Worm (Caenorhabditis elegans) whole organism, L1 larva: Measurements from ENCODE around the gene nspc-20.
"Not testable (repeated sequence)": the region's sequence is repeated elsewhere in the genome, so short reads cannot be mapped to it uniquely, and the experiment has no call there.

Experiments used
- C16A3.4 ChIP-seq: fragments of 150-350 bp; optimal IDR thresholded peaks from 2 replicates; lab custom pipeline; 2014; ENCODE audit warnings: missing biosample characterization, missing genetic modification characterization
- aha-1 ChIP-seq: fragments of 150-350 bp; optimal IDR thresholded peaks from 2 replicates; lab custom pipeline; 2014; ENCODE audit warnings: missing biosample characterization, missing genetic modification characterization
- alr-1 ChIP-seq: fragments of 200-800 bp; sonication (Bioruptor generic); optimal IDR thresholded peaks from 2 replicates; lab custom pipeline; 2018; ENCODE audit warnings: borderline replicate concordance, mild to moderate bottlenecking, missing genetic modification characterization, missing compliant biosample characterization
- aly-2 ChIP-seq: fragments of 150-350 bp; optimal IDR thresholded peaks from 2 replicates; lab custom pipeline; 2014; ENCODE audit warnings: missing biosample characterization, missing genetic modification characterization
- dpl-1 ChIP-seq, 3 experiments: fragments of 150-350 bp in 2 of 3; sonication (generic microtip) in 1 of 3; optimal IDR thresholded peaks; 2 replicates each; lab custom pipeline; 2014 to 2017; ENCODE audit warnings: missing biosample characterization in 3 of 3, missing genetic modification characterization in 3 of 3, missing genetic modification reagents in 3 of 3
- dsc-1 ChIP-seq: sonication (generic microtip); optimal IDR thresholded peaks from 2 replicates; lab custom pipeline; 2016; ENCODE audit warnings: mild to moderate bottlenecking, missing genetic modification characterization, missing compliant biosample characterization
- egl-13 ChIP-seq: sonication (generic microtip); optimal IDR thresholded peaks from 2 replicates; lab custom pipeline; 2016; ENCODE audit warnings: missing genotype, missing genetic modification reagents, missing genetic modification characterization, missing compliant biosample characterization
- egl-27 ChIP-seq, 2 experiments: fragments of 150-350 bp in 1 of 2; sonication (generic microtip); optimal IDR thresholded peaks; 3 replicates each; lab custom pipeline; 2017 to 2018; ENCODE audit warnings: missing biosample characterization in 2 of 2, missing genetic modification characterization in 2 of 2, missing genetic modification reagents in 2 of 2
- elt-2 ChIP-seq: sonication (generic microtip); optimal IDR thresholded peaks from 2 replicates; lab custom pipeline; 2016; ENCODE audit warnings: missing genetic modification characterization, mild to moderate bottlenecking, inconsistent platforms, missing compliant biosample characterization, missing genetic modification reagents
- elt-3 ChIP-seq, 6 experiments: fragments of 150-350 bp in 1 of 6; sonication (generic microtip); optimal IDR thresholded peaks; 2 replicates each; lab custom pipeline; 2017 to 2018; ENCODE audit warnings: missing biosample characterization in 6 of 6, missing genetic modification characterization in 6 of 6, inconsistent platforms in 1 of 6
- ets-5 ChIP-seq: fragments of 200-800 bp; sonication (Bioruptor generic); IDR thresholded peaks from 2 replicates; pipeline ENCODE4 v1.3.6; 2022; ENCODE audit warnings: missing genetic modification characterization, missing compliant biosample characterization
- fkh-4 ChIP-seq: sonication (generic microtip); optimal IDR thresholded peaks from 2 replicates; lab custom pipeline; 2016; ENCODE audit warnings: missing compliant biosample characterization, missing genetic modification characterization, borderline replicate concordance
- hlh-4 ChIP-seq: sonication (generic microtip); optimal IDR thresholded peaks from 2 replicates; lab custom pipeline; 2016; ENCODE audit warnings: mild to moderate bottlenecking, missing genetic modification characterization, missing compliant biosample characterization
- isw-1 ChIP-seq: fragments of 200-800 bp; sonication (Bioruptor generic); IDR thresholded peaks from 2 replicates; pipeline ENCODE4 v1.3.6; 2022; ENCODE audit warnings: missing genetic modification characterization, missing compliant biosample characterization
- lin-13 ChIP-seq: fragments of 150-350 bp; optimal IDR thresholded peaks from 2 replicates; lab custom pipeline; 2014; ENCODE audit warnings: missing biosample characterization, missing genetic modification reagents, missing genetic modification characterization
- lin-15B ChIP-seq: fragments of 150-350 bp; sonication (generic microtip); optimal IDR thresholded peaks from 3 replicates; lab custom pipeline; 2014; ENCODE audit warnings: missing biosample characterization, missing genetic modification characterization
- lin-35 ChIP-seq, 2 experiments: fragments of 150-350 bp; optimal IDR thresholded peaks; 2 replicates each; lab custom pipeline; 2014; ENCODE audit warnings: missing biosample characterization in 2 of 2, missing genetic modification characterization in 2 of 2, missing genetic modification reagents in 2 of 2
- lin-39 ChIP-seq: fragments of 150-350 bp; optimal IDR thresholded peaks from 2 replicates; lab custom pipeline; 2014; ENCODE audit warnings: missing biosample characterization, missing genetic modification reagents, missing genetic modification characterization
- mab-9 ChIP-seq: fragments of 200-800 bp; sonication (Bioruptor generic); IDR thresholded peaks from 2 replicates; pipeline ENCODE4 v1.3.6; 2022; ENCODE audit warnings: missing genetic modification reagents, missing genetic modification characterization, missing compliant biosample characterization
- nhr-19 ChIP-seq: fragments of 200-800 bp; sonication (Bioruptor generic); conservative IDR thresholded peaks from 2 replicates; pipeline ENCODE4 v1.3.6; 2022; ENCODE audit warnings: missing genetic modification characterization, missing compliant biosample characterization
- nhr-20 ChIP-seq: sonication (generic microtip); optimal IDR thresholded peaks from 2 replicates; lab custom pipeline; 2016; ENCODE audit warnings: mild to moderate bottlenecking, missing genetic modification characterization, missing compliant biosample characterization
- nhr-237 ChIP-seq: fragments of 150-350 bp; optimal IDR thresholded peaks from 2 replicates; lab custom pipeline; 2014; ENCODE audit warnings: missing biosample characterization, missing genetic modification characterization
- nhr-71 ChIP-seq: sonication (generic microtip); optimal IDR thresholded peaks from 2 replicates; lab custom pipeline; 2016; ENCODE audit warnings: mild to moderate bottlenecking, missing genetic modification characterization, moderate library complexity, missing compliant biosample characterization
- nhr-77 ChIP-seq: fragments of 150-350 bp; optimal IDR thresholded peaks from 2 replicates; lab custom pipeline; 2014; ENCODE audit warnings: missing biosample characterization, missing genetic modification characterization
- nhr-85 ChIP-seq: sonication (generic microtip); peaks from one replicate; lab custom pipeline; 2016; ENCODE audit warnings: missing genetic modification characterization, inconsistent platforms, missing compliant biosample characterization
- nhr-90 ChIP-seq: sonication (generic microtip); optimal IDR thresholded peaks from 2 replicates; lab custom pipeline; 2016; ENCODE audit warnings: mild to moderate bottlenecking, missing genetic modification characterization, missing compliant biosample characterization; ENCODE audit not compliant: poor library complexity
- pax-3 ChIP-seq: fragments of 200-800 bp; sonication (Bioruptor generic); optimal IDR thresholded peaks from 2 replicates; lab custom pipeline; 2018; ENCODE audit warnings: mild to moderate bottlenecking, missing genetic modification characterization, moderate library complexity, missing compliant biosample characterization
- pqm-1 ChIP-seq: sonication (generic microtip); optimal IDR thresholded peaks from 3 replicates; lab custom pipeline; 2017; ENCODE audit warnings: missing biosample characterization, missing genetic modification characterization
- snpc-4 ChIP-seq: fragments of 150-350 bp; optimal IDR thresholded peaks from 2 replicates; lab custom pipeline; 2014; ENCODE audit warnings: missing biosample characterization, missing genetic modification characterization
- sox-4 ChIP-seq: sonication (generic microtip); optimal IDR thresholded peaks from 2 replicates; lab custom pipeline; 2016; ENCODE audit warnings: missing genetic modification characterization, missing compliant biosample characterization
- swsn-7 ChIP-seq: sonication (generic microtip); optimal IDR thresholded peaks from 2 replicates; lab custom pipeline; 2016; ENCODE audit warnings: missing genetic modification characterization, missing compliant biosample characterization
- unc-130 ChIP-seq: fragments of 150-350 bp; optimal IDR thresholded peaks from 2 replicates; lab custom pipeline; 2017; ENCODE audit warnings: missing biosample characterization, missing genetic modification characterization, inconsistent platforms
- unc-30 ChIP-seq: sonication (generic microtip); optimal IDR thresholded peaks from 2 replicates; lab custom pipeline; 2017; ENCODE audit warnings: missing biosample characterization, missing genetic modification characterization
- unc-86 ChIP-seq: sonication (generic microtip); optimal IDR thresholded peaks from 2 replicates; lab custom pipeline; 2016; ENCODE audit warnings: missing genetic modification characterization, missing compliant biosample characterization
- zag-1 ChIP-seq: fragments of 150-350 bp; optimal IDR thresholded peaks from 2 replicates; lab custom pipeline; 2014; ENCODE audit warnings: missing biosample characterization, missing genetic modification characterization

nspc-20 gene

DNA sequence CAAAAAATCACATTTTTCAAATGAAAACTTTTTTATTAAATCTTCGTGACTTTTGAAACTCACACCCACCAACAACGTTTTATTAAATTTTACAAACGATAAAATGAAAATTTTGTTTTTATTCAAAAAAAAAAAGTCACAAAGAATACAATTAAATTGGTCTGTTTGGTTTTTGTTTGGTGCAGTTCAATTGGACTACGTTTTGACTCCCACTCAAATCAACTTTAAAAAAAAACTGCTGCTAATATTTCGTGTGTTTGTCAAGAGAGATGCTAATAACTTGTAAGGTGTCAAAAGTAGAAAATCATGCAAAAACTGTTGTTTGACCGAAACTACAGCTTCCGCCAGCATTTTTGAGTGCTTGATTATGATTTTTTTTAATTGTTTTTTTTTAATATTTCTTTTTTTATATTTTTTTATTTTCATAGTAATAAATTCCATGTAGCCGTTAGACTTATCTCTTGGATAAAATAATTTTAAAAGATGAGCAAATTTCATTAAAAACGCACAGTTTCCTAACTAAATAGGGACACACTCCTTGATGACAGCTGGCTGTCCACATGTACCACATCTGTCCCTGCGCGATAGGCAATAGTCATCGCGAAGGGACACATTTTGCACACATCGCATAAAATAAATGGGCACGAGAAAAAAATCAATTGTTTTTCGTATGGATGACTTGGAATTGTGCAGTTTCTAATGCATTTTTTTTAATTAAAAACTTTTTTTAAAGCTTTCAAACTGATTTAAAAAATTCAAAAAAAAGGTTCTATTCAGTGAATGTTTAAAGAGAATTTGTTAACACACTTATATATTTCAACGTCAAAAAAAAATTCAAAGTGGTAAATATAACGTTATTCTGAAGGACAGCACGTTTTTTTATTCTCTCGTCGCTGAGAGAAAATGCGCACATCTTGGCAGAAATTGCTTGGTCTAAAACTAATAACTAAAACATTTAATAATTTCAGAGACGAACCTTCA lies 4.4 kb downstream of the nspc-20 start (continued):
- TF ChIP-seq aha-1 (peak; percentile 94), dpl-1 (GFP tag; optimal IDR thresholded peaks at IDR 0.05; lab: Kevin White, UChicago) (peak; percentile 62 to 70 (median 66))

DNA sequence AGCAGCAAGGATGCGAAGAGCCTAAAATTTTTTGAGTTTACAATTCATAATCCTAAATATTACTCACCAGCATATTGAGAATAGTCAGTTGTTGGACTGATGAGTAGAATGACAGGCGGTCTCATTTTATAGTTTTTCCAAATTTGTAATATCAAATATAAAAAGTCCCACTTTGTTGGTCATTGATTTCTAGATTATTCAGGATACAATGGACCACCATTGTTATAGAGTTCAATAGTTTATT lies 5.0 kb downstream of the nspc-20 start, which contains the start of gene nspc-17:
TSS of gene nspc-17 (minus strand) at position 101 of the 244 bp plus-strand sequence.
- TF ChIP-seq fkh-4 (tag; lab: Kevin White, UChicago); unc-130; lin-15B (tag; lab: Kevin White, UChicago): not testable (repeated sequence)

DNA sequence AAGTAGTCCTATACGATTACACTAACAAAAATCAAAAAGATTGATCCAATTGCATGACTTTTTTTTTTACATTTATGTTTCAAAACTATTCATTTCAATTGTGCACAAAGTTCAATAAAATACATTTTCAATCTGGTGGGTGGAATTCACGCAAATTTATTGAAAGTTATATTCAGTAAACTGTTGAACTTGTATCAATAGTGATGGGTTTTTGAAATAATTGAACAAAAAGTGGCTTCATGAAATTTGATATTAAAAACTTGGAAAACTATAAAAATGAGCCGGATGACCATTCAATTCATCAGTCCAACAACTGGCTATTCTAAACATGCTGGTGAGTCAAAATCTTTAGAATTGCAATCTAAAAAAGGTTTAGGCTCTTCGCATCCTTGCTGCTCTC lies 6.7 kb downstream of the nspc-20 start, which contains the start of gene nspc-16:
TSS of gene nspc-16 (plus strand) at position 301 of the 400 bp plus-strand sequence.
- no peak for TF ChIP-seq snpc-4 (tag; lab: Kevin White, UChicago)
- no peak for TF ChIP-seq nhr-90 (tag; lab: Kevin White, UChicago)
- no peak for TF ChIP-seq egl-13 (tag; lab: Kevin White, UChicago)
- TF ChIP-seq nhr-237 (tag; lab: Kevin White, UChicago): no peak
- TF ChIP-seq unc-86 (tag; lab: Kevin White, UChicago): no peak
- TF ChIP-seq unc-30: no peak
- no peak for TF ChIP-seq isw-1 (GFP tag; lab: Robert Waterston, UW)
- TF ChIP-seq nhr-77 (tag; lab: Kevin White, UChicago): no peak
- TF ChIP-seq nhr-19: no peak
- no peak for TF ChIP-seq mab-9

DNA sequence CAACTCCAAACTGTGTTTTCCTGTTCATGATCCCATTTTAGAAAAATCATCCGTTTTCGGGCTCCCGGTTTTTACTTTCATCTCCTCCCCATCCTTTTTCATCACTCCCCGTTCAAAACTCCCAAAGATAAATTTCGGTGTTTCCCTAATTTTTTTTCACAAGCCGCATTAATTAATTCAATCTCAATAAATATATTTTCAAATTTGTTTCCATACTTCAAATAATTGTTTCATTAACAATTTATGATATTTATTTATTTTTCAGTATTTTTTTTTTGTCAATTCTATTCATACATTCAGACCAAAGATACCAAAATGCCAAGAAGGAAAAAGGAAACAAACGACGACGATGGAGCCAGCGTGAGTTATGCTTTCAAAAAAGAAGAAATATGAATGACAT lies 9.5 kb downstream of the nspc-20 start, which contains the start of gene D1025.1:
TSS of gene D1025.1 (plus strand) at position 301 of the 400 bp plus-strand sequence.
- no peak for TF ChIP-seq zag-1 (tag; lab: Kevin White, UChicago)
- no peak for TF ChIP-seq isw-1 (GFP tag; lab: Robert Waterston, UW)
- no peak for TF ChIP-seq alr-1
- TF ChIP-seq, all 84 proteins: peak for 0

DNA sequence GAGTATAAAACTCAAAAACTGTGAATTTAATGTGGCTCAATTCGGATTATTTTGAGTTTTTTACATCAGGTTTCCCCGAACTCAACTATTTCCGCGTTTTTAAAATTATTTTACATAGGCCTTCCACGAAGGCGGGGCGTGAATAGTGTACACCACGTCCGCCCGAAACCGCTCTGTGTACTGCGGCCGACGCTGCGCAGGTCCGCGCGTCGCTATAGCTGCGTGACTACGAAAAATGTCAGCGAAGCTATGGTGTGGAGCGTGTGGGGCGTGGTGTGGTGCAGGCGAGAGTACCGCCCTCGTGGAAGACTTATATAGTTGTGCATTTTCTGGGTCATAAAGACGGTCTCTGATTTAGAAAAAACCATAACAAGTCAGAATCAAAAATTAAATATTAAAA lies 12.2 kb downstream of the nspc-20 start:
- no peak for TF ChIP-seq ets-5 (GFP tag; lab: Robert Waterston, UW)
- peak; percentile 12 for TF ChIP-seq snpc-4 (tag; lab: Kevin White, UChicago)

DNA sequence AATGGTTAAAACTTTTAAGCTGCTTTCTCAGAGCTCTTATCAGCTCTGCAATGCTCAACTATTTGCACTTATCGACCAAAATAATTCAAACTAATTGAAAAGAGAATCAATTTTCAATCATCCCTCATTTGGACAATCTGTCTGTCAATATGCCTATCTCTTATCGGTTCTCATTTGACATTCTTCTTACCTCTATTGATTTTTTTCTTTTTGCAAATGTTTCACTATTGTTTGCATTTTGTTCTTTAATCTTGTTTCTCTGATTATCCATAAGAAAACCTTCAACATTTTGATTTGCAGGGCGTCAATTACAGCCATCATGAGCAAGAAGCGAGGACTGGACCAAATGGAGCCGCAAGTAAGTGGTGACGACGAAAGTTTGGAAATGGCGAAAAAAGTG lies 13.4 kb downstream of the nspc-20 start, which contains the start of gene D1025.10:
TSS of gene D1025.10 (plus strand) at position 301 of the 400 bp plus-strand sequence.
- TF ChIP-seq mab-9: no peak
- no peak for TF ChIP-seq elt-2 (tag; lab: Kevin White, UChicago)
- TF ChIP-seq lin-35 (GFP tag; optimal IDR thresholded peaks at IDR 0.05; lab: Kevin White, UChicago): no peak
- TF ChIP-seq nhr-71 (tag; lab: Kevin White, UChicago): no peak
- no peak for TF ChIP-seq hlh-4
- no peak for TF ChIP-seq snpc-4 (tag; lab: Kevin White, UChicago)
- TF ChIP-seq nhr-20 (tag; lab: Kevin White, UChicago): no peak
- TF ChIP-seq unc-86 (tag; lab: Kevin White, UChicago): no peak
- TF ChIP-seq swsn-7 (tag; lab: Kevin White, UChicago): no peak
- no peak for TF ChIP-seq egl-27 (tag; optimal IDR thresholded peaks at IDR 0.05; lab: Kevin White, UChicago)
- no peak for TF ChIP-seq C16A3.4 (tag; lab: Kevin White, UChicago)
- no peak for TF ChIP-seq aly-2 (tag; lab: Kevin White, UChicago)
- no peak for TF ChIP-seq nhr-85
- TF ChIP-seq pqm-1 (tag; lab: Kevin White, UChicago): no peak
- TF ChIP-seq sox-4 (tag; lab: Kevin White, UChicago): no peak
- no peak for TF ChIP-seq lin-39 (tag; lab: Kevin White, UChicago)
- no peak for TF ChIP-seq lin-13 (GFP tag; lab: Kevin White, UChicago)
- no peak for TF ChIP-seq dsc-1 (tag; lab: Kevin White, UChicago)
- TF ChIP-seq pax-3 (tag; lab: Kevin White, UChicago): no peak
- TF ChIP-seq elt-3 (tag; optimal IDR thresholded peaks at IDR 0.05; lab: Kevin White, UChicago): no peak
